Worm (Caenorhabditis elegans): ENCODE results near the gene K11H12.9.

The K11H12.9 gene

DNA sequence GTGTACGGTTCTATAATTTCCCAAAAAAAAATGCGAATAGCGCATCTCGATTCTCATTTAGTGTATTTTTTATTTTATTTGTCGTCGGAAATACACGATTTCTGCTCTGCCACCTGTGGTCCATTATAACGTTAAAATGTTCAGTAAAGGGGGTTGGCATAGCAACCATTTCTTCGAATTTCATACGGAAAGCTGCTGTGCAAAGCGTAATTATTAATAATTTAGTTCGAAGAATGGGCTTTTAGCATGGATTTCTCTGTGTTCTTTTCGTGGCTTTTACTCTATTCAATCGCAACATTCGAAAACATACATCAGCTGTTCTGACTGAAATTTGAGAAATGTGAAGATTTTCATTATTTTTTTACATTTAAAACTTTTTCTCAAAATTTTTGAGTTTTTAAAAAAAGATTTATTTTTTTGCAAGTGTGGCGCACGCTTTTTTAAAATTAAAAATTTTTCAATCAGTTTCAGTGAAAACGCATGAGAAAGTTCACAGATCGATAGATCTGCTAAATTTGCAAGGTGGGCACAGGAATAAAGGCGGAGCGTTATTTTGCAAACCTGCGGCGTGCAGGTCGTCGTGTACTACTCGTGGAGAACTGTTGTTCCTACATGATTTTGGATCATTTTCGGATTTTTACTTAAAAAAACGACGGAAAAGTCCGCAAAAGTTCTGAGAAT, 9.2 kb downstream of the K11H12.9 start:
- TF ChIP-seq ama-1 (optimal IDR thresholded peaks at IDR 0.05), result peak; percentile 50
- TF ChIP-seq dmd-4 (tag; optimal IDR thresholded peaks at IDR 0.05), result no peak

DNA sequence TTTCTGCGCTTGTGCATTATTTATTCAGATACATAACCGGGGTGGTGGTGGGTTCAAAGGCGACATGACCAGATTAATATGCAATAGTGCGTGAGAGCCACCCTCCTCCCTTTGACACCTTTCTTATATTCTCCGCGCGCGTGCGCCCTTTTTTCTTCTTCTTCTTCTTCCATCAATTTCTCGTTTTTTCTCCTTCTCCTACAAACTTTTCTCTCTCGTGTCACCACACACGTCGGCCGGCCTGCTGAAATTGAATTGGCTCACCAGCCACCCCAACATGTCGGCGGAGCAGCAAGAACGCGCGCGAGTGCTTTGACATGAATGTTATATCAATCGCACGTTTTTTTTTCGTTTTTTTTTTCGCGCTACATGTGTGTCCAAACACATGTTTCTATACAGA, 10.1 kb downstream of the K11H12.9 start:
- TF ChIP-seq lin-11 (tag; optimal IDR thresholded peaks at IDR 0.05) (peak; percentile 21), lin-39 (tag; optimal IDR thresholded peaks at IDR 0.05) (no peak), ztf-11 (tag; optimal IDR thresholded peaks at IDR 0.05) (no peak)

DNA sequence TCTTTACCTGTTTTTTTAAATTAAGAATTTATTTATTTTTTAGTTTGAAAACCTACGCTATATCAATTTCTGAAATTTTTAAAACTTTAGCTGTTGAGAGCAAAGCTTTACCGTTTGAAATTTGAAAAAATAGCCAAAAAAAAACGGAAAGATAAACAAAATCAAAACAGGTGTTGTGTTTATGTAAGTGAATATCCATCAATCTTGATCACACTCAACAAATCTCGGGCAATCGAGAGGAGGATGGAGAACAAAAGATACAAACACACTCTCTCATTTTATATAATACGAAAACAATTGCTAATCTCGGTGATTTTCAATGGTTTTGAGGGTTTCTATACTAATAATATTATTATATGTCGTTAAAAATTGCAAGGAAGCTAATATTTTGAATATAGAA, 12.2 kb downstream of the K11H12.9 start:
- no peak for TF ChIP-seq zag-1 (tag; optimal IDR thresholded peaks at IDR 0.05)

DNA sequence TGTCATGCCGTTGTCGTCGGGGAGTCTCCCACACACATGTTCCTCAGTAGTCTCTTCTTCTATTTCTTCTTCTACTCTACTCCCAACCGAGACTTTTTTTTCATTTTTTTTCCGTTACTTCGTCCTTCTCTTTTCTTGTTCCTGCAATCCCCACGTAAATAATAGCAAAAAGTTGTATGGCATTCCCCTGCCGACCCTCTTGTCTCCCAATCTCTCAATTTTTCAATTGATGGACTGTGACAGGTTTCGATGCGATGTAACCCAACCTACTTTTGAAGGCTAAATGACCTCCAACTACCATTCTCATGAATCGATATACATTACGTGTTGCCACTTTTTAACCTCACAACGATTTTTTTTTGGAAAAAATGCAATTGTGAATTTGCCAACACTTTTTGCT, 14.7 kb downstream of the K11H12.9 start:
- no peak for TF ChIP-seq snpc-4 (tag; optimal IDR thresholded peaks at IDR 0.05)
- no peak for TF ChIP-seq lin-39 (tag; optimal IDR thresholded peaks at IDR 0.05)
- TF ChIP-seq peb-1 (tag; optimal IDR thresholded peaks at IDR 0.05), result no peak
- no peak for TF ChIP-seq lin-11 (tag; optimal IDR thresholded peaks at IDR 0.05)
- TF ChIP-seq ztf-1 (GFP tag; conservative IDR thresholded peaks at IDR 0.05), result no peak
- no peak for TF ChIP-seq mbf-1 (tag; optimal IDR thresholded peaks at IDR 0.05)
- TF ChIP-seq lsy-2 (tag; optimal IDR thresholded peaks at IDR 0.05), result peak in 1 of 2 experiments; percentile 14
- TF ChIP-seq elt-1 (tag; optimal IDR thresholded peaks at IDR 0.05), result no peak
- TF ChIP-seq C34F6.9 (tag; optimal IDR thresholded peaks at IDR 0.05), result peak; percentile 29
- TF ChIP-seq nhr-12 (tag; optimal IDR thresholded peaks at IDR 0.05), result no peak
- TF ChIP-seq nhr-21 (tag; optimal IDR thresholded peaks at IDR 0.05), result no peak
- TF ChIP-seq nhr-25 (tag; optimal IDR thresholded peaks at IDR 0.05), result peak; percentile 29
- no peak for TF ChIP-seq Y55F3AM.14 (GFP tag; optimal IDR thresholded peaks at IDR 0.05)
- peak; percentile 10 for TF ChIP-seq nhr-129 (tag; optimal IDR thresholded peaks at IDR 0.05)
- no peak for TF ChIP-seq nhr-6 (tag; optimal IDR thresholded peaks at IDR 0.05)

DNA sequence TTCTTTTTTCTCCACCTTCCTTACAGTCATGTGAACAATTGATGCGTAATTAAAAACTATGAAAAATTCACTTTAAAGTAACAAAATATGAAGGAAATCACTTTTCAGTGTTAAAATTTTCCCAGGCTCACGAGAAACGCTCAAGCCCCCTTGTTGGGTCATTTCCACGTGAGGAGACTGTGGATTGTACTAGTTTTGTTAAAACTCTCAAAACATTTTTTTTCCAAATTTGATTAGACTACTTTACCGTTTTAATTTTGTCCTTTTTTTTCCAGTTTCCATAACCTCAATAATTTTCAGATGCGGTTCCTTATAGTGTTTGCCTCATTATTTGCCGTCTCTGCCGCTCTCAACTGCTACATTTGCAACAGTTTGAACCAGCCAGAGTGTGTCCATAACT, 15.8 kb downstream of the K11H12.9 start, which contains the start of gene K11H12.7:
Gene K11H12.7, plus strand, starts transcription at position 301 of the 400 bp plus-strand sequence.
- no peak for TF ChIP-seq blmp-1 (tag; optimal IDR thresholded peaks at IDR 0.05; ENCODE audit: insufficient read depth)
- TF ChIP-seq mab-5 (tag; optimal IDR thresholded peaks at IDR 0.05), result no peak
- TF ChIP-seq nhr-21 (tag; optimal IDR thresholded peaks at IDR 0.05), result no peak

DNA sequence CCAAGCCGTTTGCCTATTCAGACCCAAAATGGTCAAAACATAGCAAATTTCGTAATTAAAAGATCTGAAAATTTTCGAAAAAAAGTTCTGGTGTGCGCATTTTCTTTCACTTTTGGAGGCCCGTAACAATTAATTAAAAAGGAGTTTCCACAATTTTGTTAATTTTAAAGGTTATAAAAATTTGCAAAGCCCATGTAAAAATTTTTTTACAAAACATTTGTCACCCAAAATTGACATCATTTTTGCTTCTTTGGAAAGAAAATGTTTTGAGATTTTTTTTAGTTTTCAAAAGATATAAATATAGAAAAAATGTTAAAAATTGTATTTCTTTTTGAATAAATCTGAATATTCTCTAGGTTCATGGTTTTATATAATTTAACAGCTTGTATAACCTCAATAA, 17.5 kb downstream of the K11H12.9 start, which contains the start of gene K11H12.6:
Gene K11H12.6, plus strand, starts transcription at position 301 of the 400 bp plus-strand sequence.
- TF ChIP-seq dmd-4 (tag; optimal IDR thresholded peaks at IDR 0.05) (no peak), ztf-1 (GFP tag; conservative IDR thresholded peaks at IDR 0.05) (no peak), egl-27 (tag; optimal IDR thresholded peaks at IDR 0.05) (no peak), nhr-21 (tag; optimal IDR thresholded peaks at IDR 0.05) (no peak)

DNA sequence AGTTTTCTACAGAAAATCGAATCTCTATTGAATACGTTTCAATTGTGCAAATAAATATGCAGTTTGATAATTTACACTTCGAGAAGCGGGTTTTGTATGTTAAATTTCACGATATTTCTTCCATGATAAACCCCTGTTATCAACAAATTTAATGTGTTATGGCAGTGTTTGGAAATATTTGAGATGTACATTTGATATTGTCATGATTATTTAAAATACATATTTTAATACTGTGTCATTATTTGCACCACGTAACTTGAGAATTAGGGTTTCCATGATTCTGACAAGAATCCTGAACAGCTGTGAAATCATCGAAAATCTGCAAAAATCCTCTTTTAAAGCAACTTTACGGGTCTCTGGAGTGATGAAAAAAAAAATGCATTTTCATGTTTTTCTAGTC, 21.0 kb downstream of the K11H12.9 start, which contains the start of gene K11H12.11:
Gene K11H12.11, minus strand, starts transcription at position 101 of the 400 bp plus-strand sequence.
- TF ChIP-seq crh-2 (tag; optimal IDR thresholded peaks at IDR 0.05), result no peak
- no peak for TF ChIP-seq gmeb-1 (tag; optimal IDR thresholded peaks at IDR 0.05)
- TF ChIP-seq mbf-1 (tag; optimal IDR thresholded peaks at IDR 0.05), result no peak
- TF ChIP-seq fos-1 (tag; optimal IDR thresholded peaks at IDR 0.05), result peak; percentile 2
- no peak for TF ChIP-seq lin-11 (tag; optimal IDR thresholded peaks at IDR 0.05)
- no peak for TF ChIP-seq aly-2 (tag; optimal IDR thresholded peaks at IDR 0.05)
- no peak for TF ChIP-seq ama-1 (optimal IDR thresholded peaks at IDR 0.05)
- TF ChIP-seq F13H6.1 (tag; optimal IDR thresholded peaks at IDR 0.05), result no peak

DNA sequence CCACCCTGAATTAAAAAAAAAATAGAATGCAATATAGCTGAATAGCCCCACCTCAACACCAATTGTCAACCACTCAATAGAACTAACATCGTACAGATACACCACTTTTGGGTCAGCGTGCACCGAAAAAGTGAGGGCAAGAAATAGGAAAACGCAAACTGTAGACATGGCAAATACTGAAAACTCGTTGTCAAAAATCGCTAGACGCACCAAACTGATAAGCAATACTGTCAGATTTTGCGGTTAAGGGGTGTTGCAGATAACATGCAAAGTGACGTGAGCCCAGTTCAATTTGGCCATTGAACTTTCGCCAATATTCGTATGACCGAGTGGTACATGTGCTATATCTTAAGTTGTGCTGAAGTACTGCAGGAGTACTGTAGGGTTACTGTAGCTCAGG, 23.8 kb downstream of the K11H12.9 start, which contains the start of gene K11H12.3:
Gene K11H12.3, minus strand, starts transcription at position 168 of the 400 bp plus-strand sequence.
- TF ChIP-seq fos-1 (tag; optimal IDR thresholded peaks at IDR 0.05) (peak; percentile 81), nhr-25 (tag; optimal IDR thresholded peaks at IDR 0.05) (no peak), ceh-16 (tag; optimal IDR thresholded peaks at IDR 0.05) (no peak), crh-2 (tag; optimal IDR thresholded peaks at IDR 0.05) (no peak), sma-9 (GFP tag; optimal IDR thresholded peaks at IDR 0.05) (peak; percentile 58), sma-9 (tag; optimal IDR thresholded peaks at IDR 0.05) (no peak), sem-4 (tag; optimal IDR thresholded peaks at IDR 0.05) (no peak)
